Worm (Caenorhabditis elegans): ENCODE measurements around the gene nlp-53.

nlp-53 gene

DNA sequence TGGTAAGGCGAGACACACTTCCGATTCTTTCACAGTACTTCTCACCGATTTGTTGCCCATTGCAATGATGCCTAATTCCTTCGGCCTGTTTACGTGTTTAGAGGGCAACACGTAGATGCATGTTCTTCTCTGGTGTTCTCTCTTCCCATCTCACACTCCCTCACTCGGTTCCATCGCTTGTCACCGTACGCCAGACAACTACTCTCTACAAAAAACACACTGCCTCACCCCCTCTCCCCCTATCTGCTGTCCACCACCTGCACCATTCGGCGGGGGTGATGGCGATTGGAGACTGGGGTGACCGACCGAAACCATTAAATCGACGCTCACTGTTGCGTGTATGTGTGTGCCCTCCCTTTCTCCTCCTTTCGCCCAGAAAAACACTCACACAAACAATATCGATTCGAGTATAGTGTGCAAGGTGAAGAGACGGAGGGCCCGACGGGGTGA lies 34.8 kb upstream of the nlp-53 start:
- TF ChIP-seq ztf-11 (tag; optimal IDR thresholded peaks at IDR 0.05) (no peak), nhr-12 (tag; optimal IDR thresholded peaks at IDR 0.05) (no peak), nhr-23 (tag; optimal IDR thresholded peaks at IDR 0.05) (peak; percentile 29), nhr-11 (tag; optimal IDR thresholded peaks at IDR 0.05) (no peak), nhr-67 (tag; optimal IDR thresholded peaks at IDR 0.05) (no peak), elt-1 (tag; optimal IDR thresholded peaks at IDR 0.05) (no peak), unc-39 (tag; optimal IDR thresholded peaks at IDR 0.05) (no peak), R02D3.7 (tag; optimal IDR thresholded peaks at IDR 0.05) (no peak), nhr-25 (tag; optimal IDR thresholded peaks at IDR 0.05) (peak; percentile 92), nhr-77 (tag; optimal IDR thresholded peaks at IDR 0.05) (no peak), ceh-16 (tag; optimal IDR thresholded peaks at IDR 0.05) (no peak), ceh-9 (tag; optimal IDR thresholded peaks at IDR 0.05) (no peak), lin-15B (tag; optimal IDR thresholded peaks at IDR 0.05) (no peak), elt-2 (tag; optimal IDR thresholded peaks at IDR 0.05) (peak; percentile 46), hmg-11 (tag; optimal IDR thresholded peaks at IDR 0.05) (peak; percentile 69), mdl-1 (tag; optimal IDR thresholded peaks at IDR 0.05) (no peak), daf-12 (tag; optimal IDR thresholded peaks at IDR 0.05) (no peak), fkh-10 (GFP tag; optimal IDR thresholded peaks at IDR 0.05) (no peak), ama-1 (optimal IDR thresholded peaks at IDR 0.05) (no peak), sea-2 (GFP tag; optimal IDR thresholded peaks at IDR 0.05) (no peak), ceh-28 (tag; optimal IDR thresholded peaks at IDR 0.05) (peak; percentile 62), nhr-76 (tag; optimal IDR thresholded peaks at IDR 0.05) (no peak), fos-1 (tag; optimal IDR thresholded peaks at IDR 0.05) (no peak), snpc-4 (tag; optimal IDR thresholded peaks at IDR 0.05) (no peak), ZK546.5 (tag; optimal IDR thresholded peaks at IDR 0.05) (no peak), lsy-12 (tag; optimal IDR thresholded peaks at IDR 0.05) (no peak), nhr-28 (tag; optimal IDR thresholded peaks at IDR 0.05) (no peak), ztf-4 (tag; optimal IDR thresholded peaks at IDR 0.05) (no peak), lin-39 (tag; optimal IDR thresholded peaks at IDR 0.05) (peak; percentile 60), skn-1 (tag; optimal IDR thresholded peaks at IDR 0.05) (no peak), pha-4 (tag; optimal IDR thresholded peaks at IDR 0.05) (peak; percentile 27), aly-2 (tag; optimal IDR thresholded peaks at IDR 0.05) (no peak), eor-1 (tag; optimal IDR thresholded peaks at IDR 0.05) (no peak), ceh-82 (tag; optimal IDR thresholded peaks at IDR 0.05) (no peak), mml-1 (tag; optimal IDR thresholded peaks at IDR 0.05) (no peak), egl-27 (tag; optimal IDR thresholded peaks at IDR 0.05) (no peak), pqm-1 (tag; optimal IDR thresholded peaks at IDR 0.05) (no peak), nhr-237 (tag; optimal IDR thresholded peaks at IDR 0.05) (no peak), tbx-2 (tag; optimal IDR thresholded peaks at IDR 0.05) (no peak), zag-1 (tag; optimal IDR thresholded peaks at IDR 0.05) (no peak), unc-62 (GFP tag; optimal IDR thresholded peaks at IDR 0.05) (peak; percentile 24), elt-3 (tag; optimal IDR thresholded peaks at IDR 0.05) (no peak), nfya-1 (tag; optimal IDR thresholded peaks at IDR 0.05; ENCODE audit: insufficient read depth) (peak; percentile 65), fkh-2 (tag; optimal IDR thresholded peaks at IDR 0.05) (no peak), nhr-43 (tag; optimal IDR thresholded peaks at IDR 0.05; ENCODE audit: poor library complexity, severe bottlenecking) (no peak), jun-1 (tag; optimal IDR thresholded peaks at IDR 0.05) (peak; percentile 32), egl-5 (tag; optimal IDR thresholded peaks at IDR 0.05) (peak; percentile 47)

All from whole organism, L3 larva.